Fruit fly (Drosophila melanogaster) whole organism, prepupa: Measurements from ENCODE around the gene stas.

Source experiments
- CG11902 ChIP-seq: fragments of 200-800 bp; sonication (Bioruptor generic); optimal IDR thresholded peaks from 3 replicates; lab custom pipeline; 2016; ENCODE audit warnings: missing biosample characterization, missing genetic modification characterization
- CG16779 ChIP-seq: fragments of 200-800 bp; sonication (Bioruptor generic); optimal IDR thresholded peaks from 3 replicates; lab custom pipeline; 2017; ENCODE audit warnings: missing biosample characterization, mild to moderate bottlenecking, missing genetic modification characterization
- Eip78C ChIP-seq: fragments of 200-800 bp; sonication (Bioruptor generic); peaks from one replicate; lab custom pipeline; 2016; ENCODE audit warnings: missing biosample characterization, missing genetic modification characterization
- Eip93F ChIP-seq: fragments of 200-800 bp; sonication (Bioruptor generic); optimal IDR thresholded peaks from 2 replicates; lab custom pipeline; 2016; ENCODE audit warnings: missing biosample characterization, mild to moderate bottlenecking, missing genetic modification characterization
- Ets96B ChIP-seq: fragments of 200-800 bp; optimal IDR thresholded peaks from 2 replicates; lab custom pipeline; 2019; ENCODE audit warnings: missing biosample characterization, mild to moderate bottlenecking, missing genetic modification characterization, moderate library complexity
- Hr39 ChIP-seq: fragments of 200-800 bp; sonication (Bioruptor generic); optimal IDR thresholded peaks from 2 replicates; lab custom pipeline; 2016; ENCODE audit warnings: missing biosample characterization, missing genetic modification characterization
- achi ChIP-seq: fragments of 200-800 bp; sonication (Bioruptor generic); optimal IDR thresholded peaks from 3 replicates; lab custom pipeline; 2016; ENCODE audit warnings: missing biosample characterization, missing genetic modification characterization
- dac ChIP-seq: fragments of 200-800 bp; sonication (Bioruptor generic); optimal IDR thresholded peaks from 2 replicates; lab custom pipeline; 2017; ENCODE audit warnings: missing biosample characterization, mild to moderate bottlenecking, missing genetic modification characterization
- svp ChIP-seq: fragments of 200-800 bp; sonication (Bioruptor generic); peaks from one replicate; lab custom pipeline; 2016; ENCODE audit warnings: missing biosample characterization, missing genetic modification characterization

- TF ChIP-seq CG16779 (tag; lab: Kevin White, UChicago) (no peak), Eip93F (no peak), Eip78C (GFP tag; lab: Kevin White, UChicago) (no peak), dac (GFP tag; lab: Kevin White, UChicago) (no peak), achi (no peak), Hr39 (GFP tag; lab: Kevin White, UChicago) (no peak), svp (GFP tag; lab: Kevin White, UChicago) (no peak), Ets96B (no peak), CG11902 (no peak)
Observed at dm6 chrX:17585892-17586291, 41.8 kb downstream of the stas start.
